1 fruit fly cellular context compared by ENCODE assay signal in the genomic region with DNA sequence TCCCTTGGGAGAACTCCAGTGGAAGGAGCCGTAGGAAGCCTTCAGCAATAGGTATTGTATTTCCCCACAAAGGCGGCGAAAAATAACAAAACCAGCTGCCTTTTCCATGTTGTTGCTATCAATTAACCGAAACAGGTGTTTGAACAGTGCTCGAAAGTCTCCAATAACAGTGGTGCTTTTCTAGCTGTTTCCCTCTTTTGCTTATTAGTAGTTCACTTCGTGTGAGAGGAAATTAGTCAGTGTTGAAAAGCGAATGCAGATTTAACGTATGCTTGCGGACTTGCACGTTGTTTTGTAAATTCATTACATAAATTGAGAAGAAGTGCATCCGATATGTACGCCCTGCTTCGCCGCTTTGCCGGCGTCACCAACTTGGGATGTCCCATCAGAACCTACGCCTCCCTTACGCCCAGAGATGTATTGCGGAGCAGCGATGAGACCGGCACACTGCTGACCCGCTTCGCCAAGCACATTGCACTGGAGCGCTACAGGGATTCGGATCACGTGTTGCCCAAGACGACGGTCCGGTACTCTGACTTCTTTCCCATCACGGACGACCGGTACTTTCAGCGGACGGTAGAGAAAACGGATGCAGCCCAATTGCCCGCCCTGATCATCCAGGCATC.
A peak's percentile ranks its signal among the peaks of the same experiment; 100 is the strongest.
TF ChIP-seq lines count a peak whose summit lies in the region.

A gene (minus strand): TSS at position 160 of the 626 bp plus-strand sequence.
A gene (plus strand): TSS at position 233 of the 626 bp plus-strand sequence.

TF ChIP-seq in whole organism, embryonic, 481 proteins besides CTCF, POLR2A, EP300 and RAD21 (continued from another document and continues in another):
- TF ChIP-seq CG4282 (GFP tag; optimal IDR thresholded peaks at IDR 0.05; lab: Kevin White, UChicago) = no peak
- TF ChIP-seq Camta (GFP tag; optimal IDR thresholded peaks at IDR 0.05; lab: Kevin White, UChicago) = no peak
- TF ChIP-seq CG7839 (tag; optimal IDR thresholded peaks at IDR 0.05; lab: Kevin White, UChicago) = no peak
- TF ChIP-seq lilli (GFP tag; optimal IDR thresholded peaks at IDR 0.05; lab: Kevin White, UChicago) = peak; percentile 51
- TF ChIP-seq CG4820 (GFP tag; optimal IDR thresholded peaks at IDR 0.05; lab: Kevin White, UChicago) = no peak
- TF ChIP-seq Atf6 (GFP tag; IDR thresholded peaks at IDR 0.05; lab: Robert Waterston, UW) = no peak
- no peak for TF ChIP-seq CG16863 (GFP tag; optimal IDR thresholded peaks at IDR 0.05; lab: Kevin White, UChicago)
- TF ChIP-seq CG15011 (GFP tag; optimal IDR thresholded peaks at IDR 0.05; lab: Kevin White, UChicago) = no peak
- TF ChIP-seq Hsf (GFP tag; optimal IDR thresholded peaks at IDR 0.05; lab: Kevin White, UChicago) = peak; percentile 23
- TF ChIP-seq CG34376 (GFP tag; optimal IDR thresholded peaks at IDR 0.05; lab: Kevin White, UChicago) = peak; percentile 31
- peak; percentile 54 for TF ChIP-seq her (GFP tag; optimal IDR thresholded peaks at IDR 0.05; lab: Kevin White, UChicago)
- peak; percentile 74 for TF ChIP-seq CG1603 (tag; optimal IDR thresholded peaks at IDR 0.05; lab: Kevin White, UChicago)
- TF ChIP-seq maf-S (GFP tag; optimal IDR thresholded peaks at IDR 0.05; lab: Kevin White, UChicago) = peak; percentile 25
- TF ChIP-seq kni (GFP tag; optimal IDR thresholded peaks at IDR 0.05; lab: Kevin White, UChicago) = peak; percentile 32
- TF ChIP-seq Poxn (GFP tag; IDR thresholded peaks at IDR 0.05; lab: Robert Waterston, UW) = no peak
- peak; percentile 6 for TF ChIP-seq CG10979 (tag; optimal IDR thresholded peaks at IDR 0.05; lab: Kevin White, UChicago)
- peak; percentile 26 for TF ChIP-seq tx (GFP tag; optimal IDR thresholded peaks at IDR 0.05; lab: Kevin White, UChicago)
- TF ChIP-seq Elba2 (GFP tag; optimal IDR thresholded peaks at IDR 0.05; lab: Kevin White, UChicago) = peak; percentile 61
- no peak for TF ChIP-seq CG31224 (GFP tag; IDR thresholded peaks at IDR 0.05; lab: Robert Waterston, UW)
- no peak for TF ChIP-seq sima (GFP tag; optimal IDR thresholded peaks at IDR 0.05; lab: Kevin White, UChicago)
- no peak for TF ChIP-seq CG4730 (GFP tag; IDR thresholded peaks at IDR 0.05; lab: Robert Waterston, UW)
- no peak for TF ChIP-seq Hmx (GFP tag; optimal IDR thresholded peaks at IDR 0.05; lab: Kevin White, UChicago)
- peak; percentile 87 for TF ChIP-seq sob (GFP tag; IDR thresholded peaks at IDR 0.05; lab: Robert Waterston, UW)
- no peak for TF ChIP-seq prd (optimal IDR thresholded peaks at IDR 0.05; lab: Kevin White, UChicago)
- TF ChIP-seq prd (GFP tag; IDR thresholded peaks at IDR 0.05; lab: Robert Waterston, UW) = peak; percentile 20; the same call in 1 of the 3 replicates
- TF ChIP-seq vvl (GFP tag; IDR thresholded peaks at IDR 0.05; lab: Robert Waterston, UW) = peak; percentile 63; the same call in 1 of the 2 replicates
- TF ChIP-seq btn (GFP tag; optimal IDR thresholded peaks at IDR 0.05; lab: Kevin White, UChicago) = no peak
- peak; percentile 54; the same call in 1 of the 2 replicates for TF ChIP-seq cas (GFP tag; IDR thresholded peaks at IDR 0.05; lab: Robert Waterston, UW)
- TF ChIP-seq CG7556 (GFP tag; optimal IDR thresholded peaks at IDR 0.05; lab: Kevin White, UChicago) = no peak
- no peak for TF ChIP-seq chn (GFP tag; optimal IDR thresholded peaks at IDR 0.05; lab: Kevin White, UChicago)
- TF ChIP-seq lbe (GFP tag; optimal IDR thresholded peaks at IDR 0.05; lab: Kevin White, UChicago) = peak; percentile 21
- peak; percentile 85; the same call in 2 of the 3 replicates for TF ChIP-seq CG34422 (GFP tag; IDR thresholded peaks at IDR 0.05; lab: Robert Waterston, UW)
- peak; percentile 76 for TF ChIP-seq NFAT (GFP tag; IDR thresholded peaks at IDR 0.05; lab: Robert Waterston, UW)
- TF ChIP-seq CG10654 (GFP tag; optimal IDR thresholded peaks at IDR 0.05; lab: Kevin White, UChicago) = peak; percentile 12
- no peak for TF ChIP-seq CrebB (tag; optimal IDR thresholded peaks at IDR 0.05; lab: Kevin White, UChicago)
- TF ChIP-seq wdn (GFP tag; IDR thresholded peaks at IDR 0.05; lab: Robert Waterston, UW) = 0 out of 2 replicates have a peak, but pooled peaks have one; percentile 20
- TF ChIP-seq shn (GFP tag; optimal IDR thresholded peaks at IDR 0.05; lab: Kevin White, UChicago) = peak; percentile 76
- peak in 1 of 2 experiments; percentile 16 for TF ChIP-seq chif (GFP tag; optimal IDR thresholded peaks at IDR 0.05; lab: Kevin White, UChicago)
- TF ChIP-seq CoRest (tag; optimal IDR thresholded peaks at IDR 0.05; lab: Kevin White, UChicago) = peak; percentile 23
- peak; percentile 54 for TF ChIP-seq caup (GFP tag; optimal IDR thresholded peaks at IDR 0.05; lab: Kevin White, UChicago; ENCODE audit: severe bottlenecking)
- peak; percentile 36; the same call in 1 of the 2 replicates for TF ChIP-seq Drgx (GFP tag; IDR thresholded peaks at IDR 0.05; lab: Robert Waterston, UW)
- no peak for TF ChIP-seq tna (GFP tag; IDR thresholded peaks at IDR 0.05; lab: Robert Waterston, UW; ENCODE audit: partially characterized antibody)
- no peak for TF ChIP-seq Doc2 (GFP tag; IDR thresholded peaks at IDR 0.05; lab: Robert Waterston, UW)
- no peak for TF ChIP-seq en (GFP tag; optimal IDR thresholded peaks at IDR 0.05; lab: Kevin White, UChicago)
- peak; percentile 17 for TF ChIP-seq CG5245 (GFP tag; optimal IDR thresholded peaks at IDR 0.05; lab: Kevin White, UChicago)
- peak; percentile 43 for TF ChIP-seq vfl (GFP tag; optimal IDR thresholded peaks at IDR 0.05; lab: Kevin White, UChicago)
- TF ChIP-seq Asciz (GFP tag; optimal IDR thresholded peaks at IDR 0.05; lab: Kevin White, UChicago) = no peak
- TF ChIP-seq CG8089 (GFP tag; optimal IDR thresholded peaks at IDR 0.05; lab: Kevin White, UChicago) = peak; percentile 28
- TF ChIP-seq CG1024 (GFP tag; IDR thresholded peaks at IDR 0.05; lab: Robert Waterston, UW) = 0 out of 2 replicates have a peak, but pooled peaks have one; percentile 6
- peak; percentile 30 for TF ChIP-seq bcd (GFP tag; optimal IDR thresholded peaks at IDR 0.05; lab: Kevin White, UChicago)
- peak; percentile 24 for TF ChIP-seq gro (GFP tag; optimal IDR thresholded peaks at IDR 0.05; lab: Kevin White, UChicago)
- no peak for TF ChIP-seq CG16813 (GFP tag; IDR thresholded peaks at IDR 0.05; lab: Robert Waterston, UW; ENCODE audit: partially characterized antibody)
- no peak for TF ChIP-seq CG15073 (GFP tag; optimal IDR thresholded peaks at IDR 0.05; lab: Kevin White, UChicago)
- no peak for TF ChIP-seq slp2 (GFP tag; optimal IDR thresholded peaks at IDR 0.05; lab: Kevin White, UChicago)
- no peak for TF ChIP-seq CG5180 (GFP tag; optimal IDR thresholded peaks at IDR 0.05; lab: Kevin White, UChicago)
- TF ChIP-seq Six4 (GFP tag; optimal IDR thresholded peaks at IDR 0.05; lab: Kevin White, UChicago) = no peak
- TF ChIP-seq zf30C (GFP tag; optimal IDR thresholded peaks at IDR 0.05; lab: Kevin White, UChicago) = peak; percentile 19
- no peak for TF ChIP-seq CG17361 (GFP tag; IDR thresholded peaks at IDR 0.05; lab: Robert Waterston, UW)
- TF ChIP-seq Usf (GFP tag; optimal IDR thresholded peaks at IDR 0.05; lab: Kevin White, UChicago) = no peak
- TF ChIP-seq CG11723 (GFP tag; optimal IDR thresholded peaks at IDR 0.05; lab: Kevin White, UChicago) = no peak
- 0 out of 3 replicates have a peak, but pooled peaks have one; percentile 6 for TF ChIP-seq CG2889 (GFP tag; IDR thresholded peaks at IDR 0.05; lab: Robert Waterston, UW)
- peak; percentile 51 for TF ChIP-seq CG9609 (GFP tag; optimal IDR thresholded peaks at IDR 0.05; lab: Kevin White, UChicago)
- TF ChIP-seq Nf-YC (tag; optimal IDR thresholded peaks at IDR 0.05; lab: Kevin White, UChicago) = no peak
- no peak for TF ChIP-seq sug (tag; optimal IDR thresholded peaks at IDR 0.05; lab: Kevin White, UChicago)
- TF ChIP-seq unc-4 (GFP tag; IDR thresholded peaks at IDR 0.05; lab: Robert Waterston, UW; ENCODE audit: partially characterized antibody) = peak; percentile 37; the same call in 1 of the 2 replicates
- peak; percentile 12 to 95 for TF ChIP-seq Pdp1 (GFP tag; optimal IDR thresholded peaks at IDR 0.05; lab: Kevin White, UChicago)
- TF ChIP-seq ase (GFP tag; IDR thresholded peaks at IDR 0.05; lab: Robert Waterston, UW) = no peak
- TF ChIP-seq CG9876 (GFP tag; optimal IDR thresholded peaks at IDR 0.05; lab: Kevin White, UChicago) = peak; percentile 48
- no peak for TF ChIP-seq Nf-YB (GFP tag; optimal IDR thresholded peaks at IDR 0.05; lab: Kevin White, UChicago)
- TF ChIP-seq cad (GFP tag; optimal IDR thresholded peaks at IDR 0.05; lab: Kevin White, UChicago) = no peak
- TF ChIP-seq Dad (GFP tag; optimal IDR thresholded peaks at IDR 0.05; lab: Kevin White, UChicago) = peak; percentile 50
- TF ChIP-seq CG18764 (GFP tag; optimal IDR thresholded peaks at IDR 0.05; lab: Kevin White, UChicago) = peak; percentile 32
- peak; percentile 17 for TF ChIP-seq Dp (GFP tag; optimal IDR thresholded peaks at IDR 0.05; lab: Kevin White, UChicago)
- TF ChIP-seq Xbp1 (GFP tag; optimal IDR thresholded peaks at IDR 0.05; lab: Kevin White, UChicago) = peak; percentile 61
- peak; percentile 44 for TF ChIP-seq CG12659 (GFP tag; optimal IDR thresholded peaks at IDR 0.05; lab: Kevin White, UChicago)
- TF ChIP-seq Doc3 (GFP tag; IDR thresholded peaks at IDR 0.05; lab: Robert Waterston, UW; ENCODE audit: partially characterized antibody) = no peak
- TF ChIP-seq Optix (GFP tag; IDR thresholded peaks at IDR 0.05; lab: Robert Waterston, UW) = no peak
- peak; percentile 49 for TF ChIP-seq scrt (GFP tag; optimal IDR thresholded peaks at IDR 0.05; lab: Kevin White, UChicago)
- peak; percentile 56 for TF ChIP-seq CG17912 (GFP tag; optimal IDR thresholded peaks at IDR 0.05; lab: Kevin White, UChicago)
- TF ChIP-seq lov (optimal IDR thresholded peaks at IDR 0.05; lab: Kevin White, UChicago) = no peak
- peak; percentile 72; the same call in 1 of the 3 replicates for TF ChIP-seq lov (GFP tag; IDR thresholded peaks at IDR 0.05; lab: Robert Waterston, UW)
- TF ChIP-seq CG2875 (GFP tag; optimal IDR thresholded peaks at IDR 0.05; lab: Kevin White, UChicago) = no peak
- TF ChIP-seq CG10565 (GFP tag; optimal IDR thresholded peaks at IDR 0.05; lab: Kevin White, UChicago) = no peak
- no peak for TF ChIP-seq CG31365 (tag; optimal IDR thresholded peaks at IDR 0.05; lab: Kevin White, UChicago)
- peak; percentile 67 for TF ChIP-seq zen (tag; optimal IDR thresholded peaks at IDR 0.05; lab: Kevin White, UChicago)
- no peak; the same call in 1 of the 2 replicates for TF ChIP-seq sna (GFP tag; IDR thresholded peaks at IDR 0.05; lab: Robert Waterston, UW; ENCODE audit: partially characterized antibody)
- peak; percentile 54 for TF ChIP-seq CG18619 (GFP tag; optimal IDR thresholded peaks at IDR 0.05; lab: Kevin White, UChicago)
- peak; percentile 21; the same call in 1 of the 2 replicates for TF ChIP-seq CG11247 (GFP tag; IDR thresholded peaks at IDR 0.05; lab: Robert Waterston, UW)
- TF ChIP-seq exex (tag; optimal IDR thresholded peaks at IDR 0.05; lab: Kevin White, UChicago) = peak; percentile 77
- TF ChIP-seq Dfd (GFP tag; optimal IDR thresholded peaks at IDR 0.05; lab: Kevin White, UChicago) = no peak
- TF ChIP-seq Bteb2 (GFP tag; optimal IDR thresholded peaks at IDR 0.05; lab: Kevin White, UChicago) = no peak
- TF ChIP-seq CG6272 (GFP tag; IDR thresholded peaks at IDR 0.05; lab: Robert Waterston, UW) = no peak
- no peak for TF ChIP-seq ATbp (GFP tag; optimal IDR thresholded peaks at IDR 0.05; lab: Kevin White, UChicago)
- TF ChIP-seq Hr51 (GFP tag; optimal IDR thresholded peaks at IDR 0.05; lab: Kevin White, UChicago) = no peak
- TF ChIP-seq CG7786 (GFP tag; optimal IDR thresholded peaks at IDR 0.05; lab: Kevin White, UChicago) = peak; percentile 60
- no peak for TF ChIP-seq CG8388 (GFP tag; optimal IDR thresholded peaks at IDR 0.05; lab: Kevin White, UChicago)
- TF ChIP-seq CG3065 (GFP tag; optimal IDR thresholded peaks at IDR 0.05; lab: Kevin White, UChicago) = no peak
- TF ChIP-seq NC2β (GFP tag; optimal IDR thresholded peaks at IDR 0.05; lab: Kevin White, UChicago) = peak; percentile 22
- TF ChIP-seq CG11560 (tag; IDR thresholded peaks at IDR 0.05; lab: Robert Waterston, UW) = no peak
- TF ChIP-seq hkb (optimal IDR thresholded peaks at IDR 0.05; lab: Kevin White, UChicago) = no peak
- no peak for TF ChIP-seq hkb (GFP tag; IDR thresholded peaks at IDR 0.05; lab: Robert Waterston, UW)
- peak; percentile 63 to 66 for TF ChIP-seq dpn (GFP tag; optimal IDR thresholded peaks at IDR 0.05; lab: Kevin White, UChicago)
- TF ChIP-seq Eip74EF (GFP tag; optimal IDR thresholded peaks at IDR 0.05; lab: Kevin White, UChicago) = no peak
- TF ChIP-seq Atf-2 (GFP tag; optimal IDR thresholded peaks at IDR 0.05; lab: Kevin White, UChicago) = no peak
- no peak for TF ChIP-seq CG33557 (GFP tag; optimal IDR thresholded peaks at IDR 0.05; lab: Kevin White, UChicago)
- peak; percentile 69 for TF ChIP-seq fu2 (GFP tag; optimal IDR thresholded peaks at IDR 0.05; lab: Kevin White, UChicago)
- peak; percentile 30 for TF ChIP-seq CG7987 (GFP tag; optimal IDR thresholded peaks at IDR 0.05; lab: Kevin White, UChicago)
- peak; percentile 16 for TF ChIP-seq repo (GFP tag; optimal IDR thresholded peaks at IDR 0.05; lab: Kevin White, UChicago)
- TF ChIP-seq Aef1 (GFP tag; IDR thresholded peaks at IDR 0.05; lab: Robert Waterston, UW) = peak; percentile 59; the same call in 2 of the 3 replicates
- no peak for TF ChIP-seq pb (GFP tag; optimal IDR thresholded peaks at IDR 0.05; lab: Kevin White, UChicago)
- 0 out of 3 replicates have a peak, but pooled peaks have one; percentile 24 for TF ChIP-seq knrl (GFP tag; IDR thresholded peaks at IDR 0.05; lab: Robert Waterston, UW; ENCODE audit: partially characterized antibody)
- peak; percentile 6 for TF ChIP-seq Jarid2 (GFP tag; optimal IDR thresholded peaks at IDR 0.05; lab: Kevin White, UChicago)
- no peak for TF ChIP-seq CG10366 (GFP tag; IDR thresholded peaks at IDR 0.05; lab: Robert Waterston, UW)
- peak; percentile 62; the same call in 2 of the 3 replicates for TF ChIP-seq Dbx (GFP tag; IDR thresholded peaks at IDR 0.05; lab: Robert Waterston, UW)
- peak; percentile 56 for TF ChIP-seq CG17385 (GFP tag; optimal IDR thresholded peaks at IDR 0.05; lab: Kevin White, UChicago)
- no peak for TF ChIP-seq fd96Cb (tag; optimal IDR thresholded peaks at IDR 0.05; lab: Kevin White, UChicago)
- peak; percentile 61 for TF ChIP-seq NfI (GFP tag; optimal IDR thresholded peaks at IDR 0.05; lab: Kevin White, UChicago)
- peak; percentile 79 for TF ChIP-seq pzg (GFP tag; optimal IDR thresholded peaks at IDR 0.05; lab: Kevin White, UChicago)
- TF ChIP-seq twi (tag; optimal IDR thresholded peaks at IDR 0.05; lab: Kevin White, UChicago) = no peak
- TF ChIP-seq E2f2 (GFP tag; IDR thresholded peaks at IDR 0.05; lab: Robert Waterston, UW) = peak; percentile 32; the same call in 1 of the 2 replicates
- TF ChIP-seq CG8944 (GFP tag; optimal IDR thresholded peaks at IDR 0.05; lab: Kevin White, UChicago) = peak; percentile 58
- TF ChIP-seq oc (tag; optimal IDR thresholded peaks at IDR 0.05; lab: Kevin White, UChicago) = no peak
